Worm (Caenorhabditis elegans): ENCODE measurements around the gene F49C12.2.
"Not testable (repeated sequence)": the region's sequence is repeated elsewhere in the genome, so short reads cannot be mapped to it uniquely, and the experiment has no call there.

F49C12.2 gene

ce11 chrIV:9300127-9300526, 1.1 kb upstream of the F49C12.2 start, which contains the start of gene F49C12.3:
Gene F49C12.3 (plus strand): TSS chrIV:9300427.
- TF ChIP-seq lir-3 (tag; optimal IDR thresholded peaks at IDR 0.05; ENCODE audit: poor library complexity), result no peak
- no peak for TF ChIP-seq lin-13 (GFP tag; optimal IDR thresholded peaks at IDR 0.05)
- TF ChIP-seq lin-35 (GFP tag; optimal IDR thresholded peaks at IDR 0.05), result no peak
- TF ChIP-seq C04F5.9 (tag; optimal IDR thresholded peaks at IDR 0.05), result no peak
- TF ChIP-seq unc-86 (tag; optimal IDR thresholded peaks at IDR 0.05), result no peak
- no peak for TF ChIP-seq zag-1 (tag; optimal IDR thresholded peaks at IDR 0.05)
- no peak for TF ChIP-seq ceh-8 (GFP tag; optimal IDR thresholded peaks at IDR 0.05)
- TF ChIP-seq dpl-1 (GFP tag; optimal IDR thresholded peaks at IDR 0.05), result no peak
- TF ChIP-seq nhr-19 (GFP tag; conservative IDR thresholded peaks at IDR 0.05), result no peak

ce11 chrIV:9296285-9296684, 2.8 kb downstream of the F49C12.2 start, which contains the start of gene F49C12.1:
Gene F49C12.1 (minus strand): TSS chrIV:9296354.
- TF ChIP-seq fkh-4 (tag; optimal IDR thresholded peaks at IDR 0.05; ENCODE audit: borderline replicate concordance) (no peak), ets-5 (GFP tag; IDR thresholded peaks at IDR 0.05) (no peak), ceh-82 (tag; optimal IDR thresholded peaks at IDR 0.05) (no peak), nhr-84 (tag; optimal IDR thresholded peaks at IDR 0.05) (no peak), ces-1 (GFP tag; optimal IDR thresholded peaks at IDR 0.05) (no peak), vab-15 (tag; optimal IDR thresholded peaks at IDR 0.05) (no peak), mdl-1 (tag; optimal IDR thresholded peaks at IDR 0.05) (no peak), ama-1 (optimal IDR thresholded peaks at IDR 0.05) (no peak), nhr-28 (tag; optimal IDR thresholded peaks at IDR 0.05) (no peak), egl-27 (tag; optimal IDR thresholded peaks at IDR 0.05) (no peak), fkh-8 (tag; optimal IDR thresholded peaks at IDR 0.05) (no peak), ztf-4 (tag; optimal IDR thresholded peaks at IDR 0.05) (no peak), unc-86 (tag; optimal IDR thresholded peaks at IDR 0.05) (no peak), pag-3 (tag; optimal IDR thresholded peaks at IDR 0.05; ENCODE audit: borderline replicate concordance, insufficient read depth) (no peak), nhr-11 (tag; optimal IDR thresholded peaks at IDR 0.05) (no peak), unc-98 (GFP tag; IDR thresholded peaks at IDR 0.05) (no peak), elt-3 (tag; optimal IDR thresholded peaks at IDR 0.05) (no peak), aha-1 (tag; optimal IDR thresholded peaks at IDR 0.05) (no peak), hlh-4 (tag; optimal IDR thresholded peaks at IDR 0.05) (no peak), nhr-20 (tag; optimal IDR thresholded peaks at IDR 0.05) (no peak)

ce11 chrIV:9293825-9294224, 5.2 kb downstream of the F49C12.2 start, which contains the start of gene nhr-264:
Gene nhr-264 (minus strand): TSS chrIV:9293925.
- not testable (repeated sequence) for TF ChIP-seq unc-62 (GFP tag; optimal IDR thresholded peaks at IDR 0.05); sox-4 (tag; optimal IDR thresholded peaks at IDR 0.05); C04F5.9 (tag; optimal IDR thresholded peaks at IDR 0.05)

ce11 chrIV:9289635-9290034, 9.4 kb downstream of the F49C12.2 start:
- TF ChIP-seq ces-1 (GFP tag; optimal IDR thresholded peaks at IDR 0.05) (no peak), egl-27 (tag; optimal IDR thresholded peaks at IDR 0.05) (no peak), zip-4 (GFP tag; optimal IDR thresholded peaks at IDR 0.05) (no peak), ceh-88 (GFP tag; IDR thresholded peaks at IDR 0.05) (no peak), C34B4.2 (tag; optimal IDR thresholded peaks at IDR 0.05) (no peak), zag-1 (tag; optimal IDR thresholded peaks at IDR 0.05) (no peak), isw-1 (GFP tag; IDR thresholded peaks at IDR 0.05) (no peak), nhr-12 (tag; optimal IDR thresholded peaks at IDR 0.05) (no peak), Y116A8C.19 (tag; optimal IDR thresholded peaks at IDR 0.05; ENCODE audit: borderline replicate concordance) (no peak), hpl-2 (GFP tag; optimal IDR thresholded peaks at IDR 0.05) (no peak), tbx-2 (tag; optimal IDR thresholded peaks at IDR 0.05) (no peak), ets-5 (GFP tag; IDR thresholded peaks at IDR 0.05) (no peak), vab-15 (tag; optimal IDR thresholded peaks at IDR 0.05) (no peak), ama-1 (optimal IDR thresholded peaks at IDR 0.05) (no peak), ztf-11 (tag; optimal IDR thresholded peaks at IDR 0.05) (no peak), mab-9 (GFP tag; IDR thresholded peaks at IDR 0.05) (no peak)

All from whole organism, L1 larva.